Fruit fly (Drosophila melanogaster) whole organism, embryonic: ENCODE measurements around the gene cype.

ENCODE experiments used
- ATbp ChIP-seq: fragments of 200-800 bp; sonication (Bioruptor generic); optimal IDR thresholded peaks from 2 replicates; lab custom pipeline; 2017; ENCODE audit warnings: missing biosample characterization, mild to moderate bottlenecking, missing genetic modification characterization, missing genetic modification reagents
- Awh ChIP-seq: fragments of 200-800 bp; sonication (Bioruptor generic); IDR thresholded peaks from 2 replicates; pipeline ENCODE4, ENCODE4 v1.3.6; 2022; ENCODE audit warnings: missing biosample characterization, missing genetic modification characterization
- CG10209 ChIP-seq: fragments of 200-800 bp; sonication (Bioruptor generic); optimal IDR thresholded peaks from 3 replicates; lab custom pipeline; 2017; ENCODE audit warnings: missing biosample characterization, mild to moderate bottlenecking, missing genetic modification characterization, missing genetic modification reagents
- CG10366 ChIP-seq: fragments of 200-800 bp; sonication (Bioruptor generic); IDR thresholded peaks from 2 replicates; pipeline ENCODE4 v1.3.6; 2022; ENCODE audit warnings: missing biosample characterization, missing genetic modification characterization
- CG11504 ChIP-seq: fragments of 200-800 bp; sonication (Bioruptor generic); optimal IDR thresholded peaks from 3 replicates; lab custom pipeline; 2019; ENCODE audit warnings: missing biosample characterization, mild to moderate bottlenecking, missing genetic modification characterization, moderate library complexity
- CG12104 ChIP-seq: fragments of 200-800 bp; sonication (Bioruptor generic); optimal IDR thresholded peaks from 3 replicates; lab custom pipeline; 2016; ENCODE audit warnings: missing biosample characterization, missing genetic modification characterization
- CG13424 ChIP-seq: fragments of 200-800 bp; sonication (Bioruptor generic); optimal IDR thresholded peaks from 2 replicates; lab custom pipeline; 2019; ENCODE audit warnings: missing biosample characterization, mild to moderate bottlenecking, missing genetic modification characterization, moderate library complexity
- CG1529 ChIP-seq: fragments of 200-800 bp; sonication (Bioruptor generic); optimal IDR thresholded peaks from 3 replicates; lab custom pipeline; 2018; ENCODE audit warnings: missing biosample characterization, missing genetic modification characterization
- CG17328 ChIP-seq: fragments of 200-800 bp; sonication (Bioruptor generic); IDR thresholded peaks from 2 replicates; pipeline ENCODE4 v1.3.6; 2022; ENCODE audit warnings: missing biosample characterization, missing genetic modification characterization
- CG17359 ChIP-seq: fragments of 200-800 bp; sonication (Bioruptor generic); optimal IDR thresholded peaks from 3 replicates; lab custom pipeline; 2018; ENCODE audit warnings: missing biosample characterization, mild to moderate bottlenecking, missing genetic modification characterization, moderate library complexity
- CG17568 ChIP-seq: fragments of 200-800 bp; sonication (Bioruptor generic); optimal IDR thresholded peaks from 2 replicates; lab custom pipeline; 2018; ENCODE audit warnings: missing biosample characterization, mild to moderate bottlenecking, missing genetic modification characterization, moderate library complexity
- CG2116 ChIP-seq: fragments of 200-800 bp; sonication (Bioruptor generic); optimal IDR thresholded peaks from 3 replicates; lab custom pipeline; 2018; ENCODE audit warnings: missing biosample characterization, mild to moderate bottlenecking, missing genetic modification characterization
- CG2875 ChIP-seq: fragments of 200-800 bp; sonication (Bioruptor generic); optimal IDR thresholded peaks from 2 replicates; lab custom pipeline; 2017; ENCODE audit warnings: missing biosample characterization, mild to moderate bottlenecking, missing genetic modification characterization, missing genetic modification reagents
- CG2889 ChIP-seq: fragments of 200-800 bp; sonication (Bioruptor generic); IDR thresholded peaks from 3 replicates; pipeline ENCODE4 v1.3.6; 2022; ENCODE audit warnings: missing biosample characterization, missing genetic modification characterization
- CG31388 ChIP-seq: fragments of 200-800 bp; sonication (Bioruptor generic); optimal IDR thresholded peaks from 2 replicates; lab custom pipeline; 2016; ENCODE audit warnings: missing biosample characterization, missing genetic modification characterization
- CG7786 ChIP-seq: fragments of 200-800 bp; sonication (Bioruptor generic); optimal IDR thresholded peaks from 2 replicates; lab custom pipeline; 2016; ENCODE audit warnings: missing biosample characterization, missing genetic modification characterization
- CG7987 ChIP-seq: fragments of 200-800 bp; sonication (Bioruptor generic); optimal IDR thresholded peaks from 2 replicates; lab custom pipeline; 2018; ENCODE audit warnings: missing biosample characterization, mild to moderate bottlenecking, missing genetic modification characterization, moderate library complexity
- CG8478 ChIP-seq: fragments of >200 bp; optimal IDR thresholded peaks from 2 replicates; lab custom pipeline; 2018
- Chrac-16 ChIP-seq: fragments of 200-800 bp; sonication (Bioruptor generic); optimal IDR thresholded peaks from 3 replicates; lab custom pipeline; 2016; ENCODE audit warnings: missing biosample characterization, missing genetic modification characterization
- D19A ChIP-seq: fragments of 200-800 bp; optimal IDR thresholded peaks from 3 replicates; lab custom pipeline; 2019; ENCODE audit warnings: missing biosample characterization, mild to moderate bottlenecking, missing genetic modification characterization, moderate library complexity
- Drgx ChIP-seq: fragments of 200-800 bp; sonication (Bioruptor generic); IDR thresholded peaks from 2 replicates; pipeline ENCODE4 v1.3.6; 2022; ENCODE audit warnings: missing biosample characterization, missing genetic modification characterization
- Eip74EF ChIP-seq, 2 experiments: fragments of 200-800 bp in 1 of 2; fragments of >200 bp in 1 of 2; sonication (Bioruptor generic) in 1 of 2; optimal IDR thresholded peaks; 2 replicates each; lab custom pipeline; 2017 to 2019; ENCODE audit warnings: missing biosample characterization in 2 of 2, missing genetic modification characterization in 2 of 2, mild to moderate bottlenecking in 1 of 2, moderate library complexity in 1 of 2
- HHEX ChIP-seq: fragments of 200-800 bp; sonication (Bioruptor generic); optimal IDR thresholded peaks from 3 replicates; lab custom pipeline; 2017; ENCODE audit warnings: missing biosample characterization, mild to moderate bottlenecking, missing genetic modification characterization, missing genetic modification reagents
- HLH3B ChIP-seq: fragments of 200-800 bp; sonication (Bioruptor generic); IDR thresholded peaks from 2 replicates; pipeline ENCODE4 v1.3.6; 2022; ENCODE audit warnings: missing biosample characterization, missing genetic modification characterization
- Hey ChIP-seq: fragments of 200-800 bp; sonication (Bioruptor generic); optimal IDR thresholded peaks from 3 replicates; lab custom pipeline; 2018; ENCODE audit warnings: missing biosample characterization, mild to moderate bottlenecking, missing genetic modification characterization
- HmgZ ChIP-seq: fragments of 200-800 bp; sonication (Bioruptor generic); optimal IDR thresholded peaks from 2 replicates; lab custom pipeline; 2018; ENCODE audit warnings: missing biosample characterization, mild to moderate bottlenecking, missing genetic modification characterization
- Mad ChIP-seq: fragments of 200-800 bp; sonication (Bioruptor generic); optimal IDR thresholded peaks from 2 replicates; lab custom pipeline; 2016; ENCODE audit warnings: missing biosample characterization, missing genetic modification characterization
- Med ChIP-seq: fragments of 200-800 bp; sonication (Bioruptor generic); peaks from one replicate; lab custom pipeline; 2016; ENCODE audit warnings: missing biosample characterization, missing genetic modification characterization, mild to moderate bottlenecking, inconsistent platforms, moderate library complexity
- NfI ChIP-seq: fragments of 200-800 bp; sonication (Bioruptor generic); optimal IDR thresholded peaks from 3 replicates; lab custom pipeline; 2018; ENCODE audit warnings: missing biosample characterization, mild to moderate bottlenecking, missing genetic modification characterization, moderate library complexity
- Xbp1 ChIP-seq: fragments of 200-800 bp; sonication (Bioruptor generic); optimal IDR thresholded peaks from 3 replicates; lab custom pipeline; 2016; ENCODE audit warnings: missing biosample characterization, mild to moderate bottlenecking, missing genetic modification characterization
- chn ChIP-seq: fragments of 200-800 bp; sonication (Bioruptor generic); optimal IDR thresholded peaks from 2 replicates; lab custom pipeline; 2016; ENCODE audit warnings: missing biosample characterization, missing genetic modification characterization
- dysf ChIP-seq: fragments of 200-800 bp; sonication (Bioruptor generic); IDR thresholded peaks from 3 replicates; pipeline ENCODE4 v1.3.6; 2022; ENCODE audit warnings: missing biosample characterization, missing genetic modification characterization
- en ChIP-seq: fragments of 200-800 bp; sonication (Bioruptor generic); optimal IDR thresholded peaks from 2 replicates; lab custom pipeline; 2016; ENCODE audit warnings: missing biosample characterization, missing genetic modification characterization
- fd96Cb ChIP-seq: fragments of 200-800 bp; sonication (Bioruptor generic); optimal IDR thresholded peaks from 2 replicates; lab custom pipeline; 2018; ENCODE audit warnings: missing biosample characterization, mild to moderate bottlenecking, missing genetic modification characterization, moderate library complexity
- gcm ChIP-seq: fragments of 200-800 bp; sonication (Bioruptor generic); optimal IDR thresholded peaks from 2 replicates; lab custom pipeline; 2019; ENCODE audit warnings: missing biosample characterization, mild to moderate bottlenecking, missing genetic modification characterization, moderate library complexity
- gem ChIP-seq: fragments of 200-800 bp; sonication (Bioruptor generic); optimal IDR thresholded peaks from 2 replicates; lab custom pipeline; 2019; ENCODE audit warnings: missing biosample characterization, mild to moderate bottlenecking, missing genetic modification characterization, moderate library complexity
- grau ChIP-seq: fragments of 200-800 bp; optimal IDR thresholded peaks from 3 replicates; lab custom pipeline; 2019; ENCODE audit warnings: missing biosample characterization, mild to moderate bottlenecking, missing genetic modification characterization, moderate library complexity
- ind ChIP-seq: fragments of 200-800 bp; sonication (Bioruptor generic); optimal IDR thresholded peaks from 3 replicates; lab custom pipeline; 2016; ENCODE audit warnings: missing biosample characterization, missing genetic modification characterization
- nmo ChIP-seq: fragments of 200-800 bp; sonication (Bioruptor generic); optimal IDR thresholded peaks from 2 replicates; lab custom pipeline; 2018; ENCODE audit warnings: missing biosample characterization, mild to moderate bottlenecking, missing genetic modification characterization, moderate library complexity
- oc ChIP-seq: fragments of 200-800 bp; sonication (Bioruptor generic); optimal IDR thresholded peaks from 2 replicates; lab custom pipeline; 2018; ENCODE audit warnings: missing biosample characterization, mild to moderate bottlenecking, missing genetic modification characterization, moderate library complexity
- otp ChIP-seq: fragments of 200-800 bp; sonication (Bioruptor generic); IDR thresholded peaks from 3 replicates; pipeline ENCODE4, ENCODE4 v1.3.6; 2022; ENCODE audit warnings: missing biosample characterization, missing genetic modification characterization
- peb ChIP-seq: fragments of 200-800 bp; sonication (Bioruptor generic); IDR thresholded peaks from 2 replicates; pipeline ENCODE4 v1.3.6; 2022; ENCODE audit warnings: missing biosample characterization, missing genetic modification characterization
- prd ChIP-seq, 3 experiments: fragments of >200 bp in 2 of 3; fragments of 200-800 bp in 1 of 3; sonication (Bioruptor generic) in 1 of 3; optimal IDR thresholded peaks in 2 of 3; IDR thresholded peaks in 1 of 3; 2 replicates in 2 of 3; 3 replicates in 1 of 3; pipeline versions ENCODE4 v1.3.6 to Lab custom; 2017 to 2022; ENCODE audit warnings: missing biosample characterization in 1 of 3, missing genetic modification characterization in 1 of 3
- rib ChIP-seq: fragments of 200-800 bp; sonication (Bioruptor generic); IDR thresholded peaks from 2 replicates; pipeline ENCODE4 v1.3.6; 2022; ENCODE audit warnings: missing biosample characterization, missing genetic modification characterization
- sim ChIP-seq: fragments of 200-800 bp; sonication (Bioruptor generic); IDR thresholded peaks from 2 replicates; pipeline ENCODE4 v1.3.6; 2022; ENCODE audit warnings: missing biosample characterization, missing genetic modification characterization
- slou ChIP-seq: fragments of 200-800 bp; sonication (Bioruptor generic); optimal IDR thresholded peaks from 3 replicates; lab custom pipeline; 2016; ENCODE audit warnings: missing biosample characterization, missing genetic modification characterization
- tup ChIP-seq: fragments of 200-800 bp; sonication (Bioruptor generic); optimal IDR thresholded peaks from 2 replicates; lab custom pipeline; 2016; ENCODE audit warnings: missing biosample characterization, mild to moderate bottlenecking, missing genetic modification characterization, moderate library complexity
- vnd ChIP-seq: fragments of 200-800 bp; sonication (Bioruptor generic); IDR thresholded peaks from 3 replicates; pipeline ENCODE4 v1.3.6; 2022; ENCODE audit warnings: missing biosample characterization, missing genetic modification characterization; ENCODE audit not compliant: partially characterized antibody
- z ChIP-seq: fragments of 200-800 bp; sonication (Bioruptor generic); IDR thresholded peaks from 3 replicates; pipeline ENCODE4 v1.3.6; 2022; ENCODE audit warnings: missing biosample characterization, missing genetic modification characterization

cype gene

dm6 chr2L:5297289-5297960 is 29.6 kb upstream of the cype start (continued):
- TF ChIP-seq CG2116 (GFP tag; lab: Kevin White, UChicago): no peak
- peak; percentile 35 for TF ChIP-seq grau
- TF ChIP-seq CG13424 (tag; lab: Kevin White, UChicago): peak; percentile 68
- peak; percentile 25 for TF ChIP-seq Xbp1 (GFP tag; lab: Kevin White, UChicago)
- peak; percentile 63 for TF ChIP-seq fd96Cb (tag; lab: Kevin White, UChicago)
- no peak for TF ChIP-seq en (GFP tag; lab: Kevin White, UChicago)
- TF ChIP-seq Med (GFP tag; lab: Kevin White, UChicago): peak; percentile 80
- TF ChIP-seq CG10366 (GFP tag; lab: Robert Waterston, UW): peak; percentile 23; the same call in 1 of the 2 replicates
- TF ChIP-seq CG17568 (GFP tag; lab: Kevin White, UChicago): peak; percentile 22
- TF ChIP-seq Mad: no peak
- TF ChIP-seq CG17328 (GFP tag; lab: Robert Waterston, UW): peak; percentile 57
- TF ChIP-seq otp (GFP tag; lab: Robert Waterston, UW): 0 out of 3 replicates have a peak, but pooled peaks have one; percentile 18
- TF ChIP-seq CG10209 (GFP tag; lab: Kevin White, UChicago): no peak
- TF ChIP-seq Eip74EF (GFP tag; optimal IDR thresholded peaks at IDR 0.05; lab: Kevin White, UChicago): peak in 1 of 2 experiments; percentile 40
- no peak for TF ChIP-seq CG7987 (GFP tag; lab: Kevin White, UChicago)
- peak; percentile 38; the same call in 1 of the 2 replicates for TF ChIP-seq HLH3B (GFP tag; lab: Robert Waterston, UW)
- TF ChIP-seq CG17359: peak; percentile 33
- TF ChIP-seq slou (GFP tag; lab: Kevin White, UChicago): no peak
- TF ChIP-seq Chrac-16 (GFP tag; lab: Kevin White, UChicago): peak; percentile 29
- TF ChIP-seq oc (tag; lab: Kevin White, UChicago): no peak
- TF ChIP-seq Hey: no peak
- peak; percentile 20 for TF ChIP-seq CG12104
- TF ChIP-seq Awh (GFP tag; lab: Robert Waterston, UW): no peak
- no peak for TF ChIP-seq sim (GFP tag; lab: Robert Waterston, UW)
- TF ChIP-seq nmo (GFP tag; lab: Kevin White, UChicago): peak; percentile 72
- no peak for TF ChIP-seq HmgZ
- TF ChIP-seq CG2889 (GFP tag; lab: Robert Waterston, UW): 0 out of 3 replicates have a peak, but pooled peaks have one; percentile 29
- no peak for TF ChIP-seq rib
- TF ChIP-seq dysf (GFP tag; lab: Robert Waterston, UW): peak; percentile 24; the same call in 1 of the 3 replicates
- TF ChIP-seq D19A: peak; percentile 47
- TF ChIP-seq CG2875 (GFP tag; lab: Kevin White, UChicago): peak; percentile 20
- no peak for TF ChIP-seq HHEX (GFP tag; lab: Kevin White, UChicago)
- TF ChIP-seq prd (optimal IDR thresholded peaks at IDR 0.05; lab: Kevin White, UChicago): no peak
- TF ChIP-seq prd (GFP tag; IDR thresholded peaks at IDR 0.05; lab: Robert Waterston, UW): 0 out of 3 replicates have a peak, but pooled peaks have one; percentile 18
- peak; percentile 53; the same call in 1 of the 2 replicates for TF ChIP-seq Drgx (GFP tag; lab: Robert Waterston, UW)
- TF ChIP-seq ATbp (GFP tag; lab: Kevin White, UChicago): peak; percentile 58
- TF ChIP-seq vnd (GFP tag; lab: Robert Waterston, UW): no peak
- no peak for TF ChIP-seq CG8478 (lab: Kevin White, UChicago)
- peak; percentile 81 for TF ChIP-seq gem (tag; lab: Kevin White, UChicago)
- TF ChIP-seq z (GFP tag; lab: Robert Waterston, UW): no peak
- TF ChIP-seq NfI (GFP tag; lab: Kevin White, UChicago): no peak
- peak; percentile 60 for TF ChIP-seq CG1529 (GFP tag; lab: Kevin White, UChicago)
- TF ChIP-seq ind: peak; percentile 16
- no peak for TF ChIP-seq CG31388 (GFP tag; lab: Kevin White, UChicago)
- peak; percentile 8 for TF ChIP-seq CG7786 (GFP tag; lab: Kevin White, UChicago)
- peak; percentile 43 for TF ChIP-seq CG11504
- peak; percentile 6 for TF ChIP-seq gcm (GFP tag; lab: Kevin White, UChicago)
- 0 out of 2 replicates have a peak, but pooled peaks have one; percentile 31 for TF ChIP-seq peb
- no peak for TF ChIP-seq tup
- TF ChIP-seq chn: peak; percentile 44
